Fruit fly (Drosophila melanogaster): Measurements from ENCODE around the gene CG18178.

The CG18178 gene

DNA sequence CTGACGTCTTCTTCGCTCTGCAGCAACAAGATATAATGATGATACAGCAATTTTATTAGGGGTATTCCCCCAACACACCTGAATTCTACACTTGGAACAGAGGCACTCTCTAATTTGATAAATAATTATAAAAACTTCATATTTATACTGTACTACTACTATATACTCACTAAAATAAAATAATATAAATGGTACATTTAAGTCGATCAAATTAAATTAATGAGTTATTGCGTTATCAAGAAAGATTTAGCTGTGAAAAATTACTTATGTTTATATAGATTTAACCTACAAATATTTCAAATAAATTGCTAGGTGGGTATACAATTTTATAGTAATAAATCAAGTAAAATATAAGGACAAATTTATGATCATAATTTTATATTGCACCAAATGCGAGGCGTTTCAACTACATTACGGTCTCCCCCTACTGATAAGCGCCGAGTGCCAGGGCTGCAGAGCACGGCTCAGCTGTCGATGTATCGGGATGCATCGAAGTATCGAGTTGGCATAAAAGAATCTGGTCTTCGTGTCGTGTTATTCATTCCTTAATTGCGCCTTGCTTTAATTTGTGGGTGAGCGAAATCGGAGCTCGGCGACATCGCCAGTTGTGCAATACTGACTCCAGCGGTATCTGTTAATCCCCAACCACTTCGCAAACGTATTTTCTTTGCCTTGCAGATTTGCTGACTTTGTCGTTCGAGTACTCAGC, 5.0 kb downstream of the CG18178 start, which contains the start of gene vsg (continued):
- TF ChIP-seq CG15601 (tag; optimal IDR thresholded peaks at IDR 0.05): peak; percentile 80
- peak; percentile 69 for TF ChIP-seq CG18764 (GFP tag; optimal IDR thresholded peaks at IDR 0.05)
- TF ChIP-seq stwl (tag; optimal IDR thresholded peaks at IDR 0.05): peak; percentile 14
- TF ChIP-seq Hmr (GFP tag; optimal IDR thresholded peaks at IDR 0.05): peak; percentile 75
- TF ChIP-seq CG8089 (GFP tag; optimal IDR thresholded peaks at IDR 0.05): no peak
- peak; percentile 76 for TF ChIP-seq CG11456 (GFP tag; IDR thresholded peaks at IDR 0.05)
- TF ChIP-seq HLH54F (GFP tag; optimal IDR thresholded peaks at IDR 0.05): peak; percentile 42
- TF ChIP-seq CG9727 (GFP tag; optimal IDR thresholded peaks at IDR 0.05): peak; percentile 91
- peak; percentile 8 for TF ChIP-seq dm (GFP tag; optimal IDR thresholded peaks at IDR 0.05)
- no peak; the same call in 1 of the 2 replicates for TF ChIP-seq CG1024 (GFP tag; IDR thresholded peaks at IDR 0.05)
- peak; percentile 16 for TF ChIP-seq sd (tag; optimal IDR thresholded peaks at IDR 0.05)
- TF ChIP-seq CG17359 (tag; optimal IDR thresholded peaks at IDR 0.05): peak; percentile 71
- no peak for TF ChIP-seq h (optimal IDR thresholded peaks at IDR 0.05)
- peak; percentile 62 for TF ChIP-seq YL-1 (GFP tag; optimal IDR thresholded peaks at IDR 0.05)
- TF ChIP-seq D (optimal IDR thresholded peaks at IDR 0.05): no peak
- TF ChIP-seq D (GFP tag; optimal IDR thresholded peaks at IDR 0.05): peak; percentile 66
- no peak for TF ChIP-seq Trl (optimal IDR thresholded peaks at IDR 0.05)
- peak; percentile 28 for TF ChIP-seq Trl (GFP tag; optimal IDR thresholded peaks at IDR 0.05)
- peak; percentile 71 for TF ChIP-seq CG1233 (GFP tag; optimal IDR thresholded peaks at IDR 0.05)
- no peak for TF ChIP-seq eyg (GFP tag; optimal IDR thresholded peaks at IDR 0.05)
- peak; percentile 59; the same call in 2 of the 3 replicates for TF ChIP-seq H15 (GFP tag; IDR thresholded peaks at IDR 0.05)
- peak; percentile 19; the same call in 1 of the 3 replicates for TF ChIP-seq ase (GFP tag; IDR thresholded peaks at IDR 0.05)
- peak; percentile 68 for TF ChIP-seq tap (tag; optimal IDR thresholded peaks at IDR 0.05)
- no peak for TF ChIP-seq tup (GFP tag; optimal IDR thresholded peaks at IDR 0.05)
- 0 out of 2 replicates have a peak, but pooled peaks have one; percentile 22 for TF ChIP-seq CG11696 (GFP tag; IDR thresholded peaks at IDR 0.05)
- no peak for TF ChIP-seq tll (GFP tag; optimal IDR thresholded peaks at IDR 0.05)
- no peak for TF ChIP-seq Neu2 (GFP tag; optimal IDR thresholded peaks at IDR 0.05; ENCODE audit: borderline replicate concordance)
- peak; percentile 78 for TF ChIP-seq D19A (tag; optimal IDR thresholded peaks at IDR 0.05)
- peak; percentile 8 for TF ChIP-seq Mad (GFP tag; optimal IDR thresholded peaks at IDR 0.05)
- TF ChIP-seq sc (optimal IDR thresholded peaks at IDR 0.05): no peak
- TF ChIP-seq sc (GFP tag; optimal IDR thresholded peaks at IDR 0.05): peak; percentile 70
- no peak for TF ChIP-seq fd64A (GFP tag; optimal IDR thresholded peaks at IDR 0.05)
- TF ChIP-seq C15 (GFP tag; IDR thresholded peaks at IDR 0.05): no peak
- peak; percentile 84 for TF ChIP-seq CG7963 (GFP tag; IDR thresholded peaks at IDR 0.05; ENCODE audit: partially characterized antibody)
- no peak; the same call in 2 of the 3 replicates for TF ChIP-seq B-H1 (GFP tag; IDR thresholded peaks at IDR 0.05)
- TF ChIP-seq ac (GFP tag; optimal IDR thresholded peaks at IDR 0.05): no peak
- TF ChIP-seq CG12299 (tag; optimal IDR thresholded peaks at IDR 0.05): peak; percentile 29
- TF ChIP-seq kah (GFP tag; optimal IDR thresholded peaks at IDR 0.05): peak; percentile 61
- TF ChIP-seq aop (GFP tag; IDR thresholded peaks at IDR 0.05): no peak
- peak; percentile 59 for TF ChIP-seq Six4 (GFP tag; optimal IDR thresholded peaks at IDR 0.05)
- no peak for TF ChIP-seq hth (optimal IDR thresholded peaks at IDR 0.05)
- no peak for TF ChIP-seq kni (GFP tag; optimal IDR thresholded peaks at IDR 0.05)
- TF ChIP-seq CG4360 (GFP tag; IDR thresholded peaks at IDR 0.05): 0 out of 2 replicates have a peak, but pooled peaks have one; percentile 3
- TF ChIP-seq CG18599 (GFP tag; optimal IDR thresholded peaks at IDR 0.05): peak; percentile 78
- TF ChIP-seq bigmax (GFP tag; optimal IDR thresholded peaks at IDR 0.05): no peak
- peak; percentile 73 for TF ChIP-seq lilli (GFP tag; optimal IDR thresholded peaks at IDR 0.05)
- peak; percentile 4 for TF ChIP-seq Sox100B (GFP tag; optimal IDR thresholded peaks at IDR 0.05)
- TF ChIP-seq Side (GFP tag; optimal IDR thresholded peaks at IDR 0.05): peak; percentile 13
- peak; percentile 81 for TF ChIP-seq zen2 (GFP tag; IDR thresholded peaks at IDR 0.05; ENCODE audit: partially characterized antibody)
- no peak for TF ChIP-seq CG4707 (GFP tag; optimal IDR thresholded peaks at IDR 0.05)

Measured in whole organism, embryonic.